Fruit fly (Drosophila melanogaster): ENCODE measurements around the gene Naa15-16.

Gene Naa15-16

dm6 chrX:19479869-19480326 lies at the start of gene Naa15-16, which contains the start of gene mRpS14:
Gene Naa15-16 (plus strand): TSS chrX:19479984.
Gene mRpS14 (minus strand): TSS chrX:19480238.
- TF ChIP-seq Clk (GFP tag; optimal IDR thresholded peaks at IDR 0.05) (no peak), bab1 (GFP tag; optimal IDR thresholded peaks at IDR 0.05) (no peak), kay (GFP tag; ENCODE audit: borderline replicate concordance) (no peak), CG1620 (GFP tag; optimal IDR thresholded peaks at IDR 0.05) (no peak), toe (GFP tag; optimal IDR thresholded peaks at IDR 0.05) (no peak), ovo (GFP tag; optimal IDR thresholded peaks at IDR 0.05) (no peak), CG33017 (tag; optimal IDR thresholded peaks at IDR 0.05) (no peak), Mnt (GFP tag; optimal IDR thresholded peaks at IDR 0.05) (peak; percentile 100), CG12768 (GFP tag; optimal IDR thresholded peaks at IDR 0.05) (no peak), CG7045 (GFP tag; optimal IDR thresholded peaks at IDR 0.05) (no peak), CG5204 (GFP tag; optimal IDR thresholded peaks at IDR 0.05) (no peak), pad (GFP tag; optimal IDR thresholded peaks at IDR 0.05) (no peak), CG7101 (tag; optimal IDR thresholded peaks at IDR 0.05) (no peak), CG11617 (GFP tag; optimal IDR thresholded peaks at IDR 0.05) (peak; percentile 43), Hr96 (GFP tag; optimal IDR thresholded peaks at IDR 0.05) (no peak), cnc (optimal IDR thresholded peaks at IDR 0.05) (peak; percentile 79 to 97), cic (GFP tag; optimal IDR thresholded peaks at IDR 0.05) (peak; percentile 56), tj (GFP tag; optimal IDR thresholded peaks at IDR 0.05) (peak; percentile 71), Crg-1 (GFP tag; optimal IDR thresholded peaks at IDR 0.05) (no peak), CG14711 (tag; optimal IDR thresholded peaks at IDR 0.05) (no peak)

DNA sequence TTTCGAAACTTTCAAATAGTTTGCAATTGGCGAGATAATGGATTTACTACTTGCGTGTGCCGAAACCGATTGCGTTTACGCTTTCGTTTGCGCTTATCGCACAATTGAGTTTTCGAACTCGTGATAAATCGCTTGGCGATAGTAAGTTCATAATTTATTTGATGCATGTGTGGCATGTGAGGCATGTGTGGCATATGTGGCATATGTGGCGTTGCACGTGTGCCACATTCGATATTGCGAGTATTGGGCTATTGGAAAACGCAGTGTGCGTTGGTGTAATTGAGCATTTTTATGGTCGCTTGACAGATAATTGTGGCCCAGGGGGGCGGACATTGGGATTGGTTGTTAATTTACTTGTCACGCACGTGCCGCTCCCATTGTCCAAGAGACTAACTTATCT lies 46.0 kb upstream of the Naa15-16 start:
- no peak for TF ChIP-seq tj (GFP tag; optimal IDR thresholded peaks at IDR 0.05)
- no peak for TF ChIP-seq toe (GFP tag; optimal IDR thresholded peaks at IDR 0.05)
- no peak for TF ChIP-seq ovo (GFP tag; optimal IDR thresholded peaks at IDR 0.05)
- TF ChIP-seq cnc (optimal IDR thresholded peaks at IDR 0.05): no peak
- no peak for TF ChIP-seq Hr96 (GFP tag; optimal IDR thresholded peaks at IDR 0.05)
- TF ChIP-seq bab1 (GFP tag; optimal IDR thresholded peaks at IDR 0.05): no peak
- no peak for TF ChIP-seq Clk (GFP tag; optimal IDR thresholded peaks at IDR 0.05)
- TF ChIP-seq CG33017 (tag; optimal IDR thresholded peaks at IDR 0.05): no peak
- no peak for TF ChIP-seq cic (GFP tag; optimal IDR thresholded peaks at IDR 0.05)
- TF ChIP-seq pad (GFP tag; optimal IDR thresholded peaks at IDR 0.05): no peak
- no peak for TF ChIP-seq kay (GFP tag; ENCODE audit: borderline replicate concordance)
- no peak for TF ChIP-seq CG5204 (GFP tag; optimal IDR thresholded peaks at IDR 0.05)
- no peak for TF ChIP-seq CG7045 (GFP tag; optimal IDR thresholded peaks at IDR 0.05)

- TF ChIP-seq ovo (GFP tag; optimal IDR thresholded peaks at IDR 0.05) (no peak), CG11617 (GFP tag; optimal IDR thresholded peaks at IDR 0.05) (no peak), pad (GFP tag; optimal IDR thresholded peaks at IDR 0.05) (no peak), CG14711 (tag; optimal IDR thresholded peaks at IDR 0.05) (no peak), Crg-1 (GFP tag; optimal IDR thresholded peaks at IDR 0.05) (no peak), CG33017 (tag; optimal IDR thresholded peaks at IDR 0.05) (no peak), kay (GFP tag; ENCODE audit: borderline replicate concordance) (no peak), CG1620 (GFP tag; optimal IDR thresholded peaks at IDR 0.05) (no peak), Clk (GFP tag; optimal IDR thresholded peaks at IDR 0.05) (no peak)
Observed at dm6 chrX:19448297-19448696, 31.5 kb upstream of the Naa15-16 start.

DNA sequence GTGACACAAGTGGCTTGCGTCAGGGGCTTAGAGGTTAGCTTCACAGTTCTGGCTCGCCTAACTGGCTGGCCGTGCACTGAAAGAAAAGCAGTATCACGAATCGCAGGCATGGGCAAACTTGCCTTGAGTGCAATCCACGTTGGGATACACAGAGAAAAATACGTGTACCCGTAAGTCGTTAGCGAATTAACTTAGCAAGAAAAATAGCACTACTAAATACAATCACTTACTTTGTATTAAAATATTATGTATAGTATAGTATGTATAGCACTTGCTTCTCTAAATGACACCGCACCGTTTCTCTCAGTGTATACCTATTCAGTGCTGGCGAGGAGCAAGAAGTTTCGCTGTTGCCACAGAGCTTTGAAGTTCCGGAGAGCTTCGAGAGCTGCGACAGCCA lies 26.6 kb upstream of the Naa15-16 start:
- TF ChIP-seq toe (GFP tag; optimal IDR thresholded peaks at IDR 0.05) (no peak), bab1 (GFP tag; optimal IDR thresholded peaks at IDR 0.05) (no peak), tj (GFP tag; optimal IDR thresholded peaks at IDR 0.05) (no peak), CG14711 (tag; optimal IDR thresholded peaks at IDR 0.05) (no peak), cic (GFP tag; optimal IDR thresholded peaks at IDR 0.05) (no peak), Crg-1 (GFP tag; optimal IDR thresholded peaks at IDR 0.05) (no peak), CG11617 (GFP tag; optimal IDR thresholded peaks at IDR 0.05) (no peak), Clk (GFP tag; optimal IDR thresholded peaks at IDR 0.05) (no peak), ovo (GFP tag; optimal IDR thresholded peaks at IDR 0.05) (no peak), kay (GFP tag; ENCODE audit: borderline replicate concordance) (no peak)

dm6 chrX:19461630-19462029 lies 18.2 kb upstream of the Naa15-16 start:
- peak; percentile 95 for TF ChIP-seq tj (GFP tag; optimal IDR thresholded peaks at IDR 0.05)
- TF ChIP-seq bab1 (GFP tag; optimal IDR thresholded peaks at IDR 0.05): no peak
- no peak for TF ChIP-seq toe (GFP tag; optimal IDR thresholded peaks at IDR 0.05)
- no peak for TF ChIP-seq CG1620 (GFP tag; optimal IDR thresholded peaks at IDR 0.05)

DNA sequence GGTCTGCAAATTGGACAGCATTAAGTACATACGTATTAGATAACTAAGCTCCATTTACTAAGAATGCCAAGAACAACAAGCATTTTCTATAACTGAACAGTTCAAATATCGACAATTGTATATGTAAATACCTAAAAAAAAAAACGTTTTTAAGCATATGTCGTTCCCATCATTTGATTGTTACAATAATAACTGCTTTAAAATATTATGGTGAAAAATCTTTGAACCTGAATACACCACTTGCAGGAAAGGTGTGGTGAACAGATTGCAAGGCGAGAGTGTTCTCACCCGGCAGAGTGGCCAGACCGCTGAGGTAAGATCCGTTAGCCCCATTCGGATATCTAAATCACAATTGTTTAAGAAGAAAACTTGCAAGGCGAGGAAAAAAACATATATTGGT lies 5.0 kb upstream of the Naa15-16 start, which contains the start of gene narya:
TSS of gene narya (plus strand) at position 301 of the 400 bp plus-strand sequence.
- peak; percentile 44 for TF ChIP-seq ovo (GFP tag; optimal IDR thresholded peaks at IDR 0.05)
- no peak for TF ChIP-seq cnc (optimal IDR thresholded peaks at IDR 0.05)

DNA sequence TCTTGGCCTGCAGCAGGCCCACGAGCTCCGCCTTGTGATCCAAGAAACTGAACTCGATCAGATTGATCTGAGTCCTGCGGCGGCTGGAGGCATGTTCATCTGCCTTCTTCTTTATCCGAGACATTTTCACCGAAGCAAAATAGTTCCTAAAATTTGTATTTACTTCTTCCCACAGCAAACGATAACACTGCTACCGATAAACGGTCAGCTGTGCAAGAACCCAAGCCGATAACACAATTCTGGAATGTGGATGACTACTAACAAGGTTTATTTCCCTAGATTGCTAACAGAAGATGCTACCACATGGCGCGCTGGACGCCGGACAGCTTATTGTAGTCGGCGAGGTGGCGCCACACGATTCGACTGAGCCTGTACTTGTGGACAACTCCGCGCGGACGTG lies 650 bp upstream of the Naa15-16 start, which contains the start of gene CG32533:
TSS of gene CG32533 (minus strand) at position 278 of the 400 bp plus-strand sequence.
- TF ChIP-seq ovo (GFP tag; optimal IDR thresholded peaks at IDR 0.05): no peak
- no peak for TF ChIP-seq Crg-1 (GFP tag; optimal IDR thresholded peaks at IDR 0.05)
- TF ChIP-seq tj (GFP tag; optimal IDR thresholded peaks at IDR 0.05): no peak
- no peak for TF ChIP-seq Hr96 (GFP tag; optimal IDR thresholded peaks at IDR 0.05)
- TF ChIP-seq CG14711 (tag; optimal IDR thresholded peaks at IDR 0.05): no peak
- TF ChIP-seq CG7101 (tag; optimal IDR thresholded peaks at IDR 0.05): no peak
- TF ChIP-seq cnc (optimal IDR thresholded peaks at IDR 0.05): no peak
- no peak for TF ChIP-seq cic (GFP tag; optimal IDR thresholded peaks at IDR 0.05)
- TF ChIP-seq Mnt (GFP tag; optimal IDR thresholded peaks at IDR 0.05): no peak
- no peak for TF ChIP-seq toe (GFP tag; optimal IDR thresholded peaks at IDR 0.05)
- no peak for TF ChIP-seq CG7045 (GFP tag; optimal IDR thresholded peaks at IDR 0.05)
- TF ChIP-seq CG11617 (GFP tag; optimal IDR thresholded peaks at IDR 0.05): no peak
- no peak for TF ChIP-seq CG1620 (GFP tag; optimal IDR thresholded peaks at IDR 0.05)
- TF ChIP-seq pad (GFP tag; optimal IDR thresholded peaks at IDR 0.05): no peak
- no peak for TF ChIP-seq CG12768 (GFP tag; optimal IDR thresholded peaks at IDR 0.05)
- TF ChIP-seq CG5204 (GFP tag; optimal IDR thresholded peaks at IDR 0.05): no peak
- TF ChIP-seq kay (GFP tag; ENCODE audit: borderline replicate concordance): no peak
- TF ChIP-seq Clk (GFP tag; optimal IDR thresholded peaks at IDR 0.05): no peak
- no peak for TF ChIP-seq CG33017 (tag; optimal IDR thresholded peaks at IDR 0.05)
- TF ChIP-seq bab1 (GFP tag; optimal IDR thresholded peaks at IDR 0.05): no peak

Data from whole organism, adult.